Worm (Caenorhabditis elegans): ENCODE data around the gene srh-119.

- TF ChIP-seq pha-4 (tag; optimal IDR thresholded peaks at IDR 0.05): no peak
- TF ChIP-seq ceh-39 (tag; optimal IDR thresholded peaks at IDR 0.05): no peak
- no peak for TF ChIP-seq lsy-2 (tag; optimal IDR thresholded peaks at IDR 0.05)
- TF ChIP-seq mep-1 (tag; optimal IDR thresholded peaks at IDR 0.05): no peak
- TF ChIP-seq ztf-11 (tag; optimal IDR thresholded peaks at IDR 0.05): no peak
- TF ChIP-seq ces-1 (GFP tag; optimal IDR thresholded peaks at IDR 0.05): no peak
- no peak for TF ChIP-seq unc-62 (GFP tag; optimal IDR thresholded peaks at IDR 0.05)
These were observed 33.0 kb downstream of the srh-119 start, which contains the start of gene srh-131 for ce11 chrV:17005189-17005588.

Measured in whole organism, mixed stage, embryonic.